Worm (Caenorhabditis elegans) whole organism, L4 larva: ENCODE results near the gene fbxa-63.
"Not testable (repeated sequence)": the region's sequence is repeated elsewhere in the genome, so short reads cannot be mapped to it uniquely, and the experiment has no call there.

Experiments used
- aly-2 ChIP-seq: sonication (generic microtip); optimal IDR thresholded peaks from 2 replicates; lab custom pipeline; 2018; ENCODE audit warnings: missing biosample characterization, missing genetic modification characterization
- ama-1 ChIP-seq: fragments of 150-350 bp; optimal IDR thresholded peaks from 2 replicates; lab custom pipeline; 2014; ENCODE audit warnings: inconsistent platforms, mixed read lengths
- dmd-9 ChIP-seq: fragments of 200-800 bp; sonication (Bioruptor generic); IDR thresholded peaks from 2 replicates; pipeline ENCODE4 v1.3.6; 2022; ENCODE audit warnings: missing genetic modification reagents, missing genetic modification characterization, missing compliant biosample characterization
- fkh-10 ChIP-seq: fragments of 150-350 bp; optimal IDR thresholded peaks from 2 replicates; lab custom pipeline; 2014; ENCODE audit warnings: missing biosample characterization, missing genetic modification reagents, missing genetic modification characterization
- mep-1 ChIP-seq: fragments of 150-350 bp; sonication (generic microtip); optimal IDR thresholded peaks from 3 replicates; lab custom pipeline; 2014; ENCODE audit warnings: missing biosample characterization, missing genetic modification characterization
- mes-2 ChIP-seq: sonication (generic microtip); optimal IDR thresholded peaks from 2 replicates; lab custom pipeline; 2016; ENCODE audit warnings: missing genotype, mild to moderate bottlenecking, missing genetic modification characterization, missing compliant biosample characterization; ENCODE audit not compliant: poor library complexity, severe bottlenecking
- nhr-77 ChIP-seq: fragments of 150-350 bp; optimal IDR thresholded peaks from 2 replicates; lab custom pipeline; 2014; ENCODE audit warnings: missing biosample characterization, missing genetic modification characterization

DNA sequence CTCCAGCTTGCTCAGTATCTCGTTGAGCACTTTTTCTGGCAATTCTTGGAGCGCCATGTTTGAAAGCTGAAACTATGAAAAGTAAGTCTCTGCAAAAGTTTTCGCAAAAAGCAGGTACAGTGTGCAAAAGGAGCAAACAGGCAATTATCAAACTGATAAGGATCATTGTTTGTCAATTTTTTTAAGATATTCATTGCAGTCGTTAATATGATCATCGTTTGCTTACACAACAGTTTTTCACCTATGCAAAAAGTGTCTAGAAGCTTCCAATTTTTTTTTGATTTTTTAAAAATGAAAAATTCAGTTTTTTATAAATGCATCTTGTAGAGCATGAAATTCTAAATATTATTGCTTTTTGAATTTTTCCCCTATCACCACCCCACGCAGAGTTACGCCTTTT is 15.1 kb downstream of the fbxa-63 start, which contains the start of gene fbxa-78:
- not testable (repeated sequence) for TF ChIP-seq fkh-10; ama-1 (lab: Kevin White, UChicago); dmd-9; nhr-77 (tag; lab: Kevin White, UChicago); mep-1 (tag; lab: Kevin White, UChicago); mes-2 (tag; lab: Kevin White, UChicago); aly-2 (tag; lab: Kevin White, UChicago)
